Worm (Caenorhabditis elegans) whole organism, L1 larva: ENCODE data around the gene R01E6.7.

Experiments
- C16A3.4 ChIP-seq: fragments of 150-350 bp; optimal IDR thresholded peaks from 2 replicates; lab custom pipeline; 2014; ENCODE audit warnings: missing biosample characterization, missing genetic modification characterization
- C34B4.2 ChIP-seq: sonication (generic microtip); optimal IDR thresholded peaks from 2 replicates; lab custom pipeline; 2017; ENCODE audit warnings: mild to moderate bottlenecking, missing genetic modification characterization, missing compliant biosample characterization
- F16B12.6 ChIP-seq: fragments of 150-350 bp; optimal IDR thresholded peaks from 2 replicates; lab custom pipeline; 2014; ENCODE audit warnings: missing biosample characterization, missing genetic modification characterization
- Y116A8C.19 ChIP-seq: sonication (generic microtip); optimal IDR thresholded peaks from 2 replicates; lab custom pipeline; 2016; ENCODE audit warnings: missing compliant biosample characterization, missing genetic modification characterization, borderline replicate concordance
- aha-1 ChIP-seq: fragments of 150-350 bp; optimal IDR thresholded peaks from 2 replicates; lab custom pipeline; 2014; ENCODE audit warnings: missing biosample characterization, missing genetic modification characterization
- alr-1 ChIP-seq: fragments of 200-800 bp; sonication (Bioruptor generic); optimal IDR thresholded peaks from 2 replicates; lab custom pipeline; 2018; ENCODE audit warnings: borderline replicate concordance, mild to moderate bottlenecking, missing genetic modification characterization, missing compliant biosample characterization
- blmp-1 ChIP-seq: fragments of 150-350 bp; optimal IDR thresholded peaks from 2 replicates; lab custom pipeline; 2014; ENCODE audit warnings: missing biosample characterization, missing genetic modification characterization
- ceh-63 ChIP-seq: fragments of 200-800 bp; sonication (Bioruptor generic); optimal IDR thresholded peaks from 2 replicates; lab custom pipeline; 2018; ENCODE audit warnings: mild to moderate bottlenecking, missing genetic modification characterization, missing compliant biosample characterization
- ceh-82 ChIP-seq, 3 experiments: fragments of 150-350 bp in 1 of 3; sonication (generic microtip) in 2 of 3; optimal IDR thresholded peaks; 2 replicates each; lab custom pipeline; 2014 to 2017; ENCODE audit warnings: missing biosample characterization in 3 of 3, missing genetic modification characterization in 3 of 3
- ceh-88 ChIP-seq: fragments of 200-800 bp; sonication (Bioruptor generic); IDR thresholded peaks from 2 replicates; pipeline ENCODE4 v1.3.6; 2022; ENCODE audit warnings: missing genetic modification characterization, missing compliant biosample characterization
- ces-1 ChIP-seq: fragments of 150-350 bp; optimal IDR thresholded peaks from 2 replicates; lab custom pipeline; 2014; ENCODE audit warnings: missing biosample characterization, missing genetic modification reagents, missing genetic modification characterization
- dpl-1 ChIP-seq, 3 experiments: fragments of 150-350 bp in 2 of 3; sonication (generic microtip) in 1 of 3; optimal IDR thresholded peaks; 2 replicates each; lab custom pipeline; 2014 to 2017; ENCODE audit warnings: missing biosample characterization in 3 of 3, missing genetic modification characterization in 3 of 3, missing genetic modification reagents in 3 of 3
- dsc-1 ChIP-seq: sonication (generic microtip); optimal IDR thresholded peaks from 2 replicates; lab custom pipeline; 2016; ENCODE audit warnings: mild to moderate bottlenecking, missing genetic modification characterization, missing compliant biosample characterization
- efl-1 ChIP-seq, 4 experiments: fragments of 150-350 bp; optimal IDR thresholded peaks in 3 of 4; peaks in 1 of 4; 1 replicate in 1 of 4; 2 replicates in 3 of 4; lab custom pipeline; 2014; ENCODE audit warnings: missing biosample characterization in 2 of 4, missing genetic modification characterization in 2 of 4, missing genetic modification reagents in 2 of 4
- efl-3 ChIP-seq: fragments of 200-800 bp; sonication (Bioruptor generic); optimal IDR thresholded peaks from 2 replicates; lab custom pipeline; 2018; ENCODE audit warnings: mild to moderate bottlenecking, missing genetic modification characterization, missing compliant biosample characterization
- egl-27 ChIP-seq, 2 experiments: fragments of 150-350 bp in 1 of 2; sonication (generic microtip); optimal IDR thresholded peaks; 3 replicates each; lab custom pipeline; 2017 to 2018; ENCODE audit warnings: missing biosample characterization in 2 of 2, missing genetic modification characterization in 2 of 2, missing genetic modification reagents in 2 of 2
- elt-2 ChIP-seq: sonication (generic microtip); optimal IDR thresholded peaks from 2 replicates; lab custom pipeline; 2016; ENCODE audit warnings: missing genetic modification characterization, mild to moderate bottlenecking, inconsistent platforms, missing compliant biosample characterization, missing genetic modification reagents
- elt-3 ChIP-seq, 6 experiments: fragments of 150-350 bp in 1 of 6; sonication (generic microtip); optimal IDR thresholded peaks; 2 replicates each; lab custom pipeline; 2017 to 2018; ENCODE audit warnings: missing biosample characterization in 6 of 6, missing genetic modification characterization in 6 of 6, inconsistent platforms in 1 of 6
- ets-5 ChIP-seq: fragments of 200-800 bp; sonication (Bioruptor generic); IDR thresholded peaks from 2 replicates; pipeline ENCODE4 v1.3.6; 2022; ENCODE audit warnings: missing genetic modification characterization, missing compliant biosample characterization
- fos-1 ChIP-seq: fragments of 150-350 bp; optimal IDR thresholded peaks from 2 replicates; lab custom pipeline; 2014; ENCODE audit warnings: missing biosample characterization, missing genetic modification characterization
- hlh-17 ChIP-seq: fragments of 200-800 bp; sonication (Bioruptor generic); optimal IDR thresholded peaks from 2 replicates; lab custom pipeline; 2018; ENCODE audit warnings: missing genetic modification characterization, mild to moderate bottlenecking, missing compliant biosample characterization, moderate library complexity, borderline replicate concordance
- hpl-2 ChIP-seq: fragments of 150-350 bp; optimal IDR thresholded peaks from 2 replicates; lab custom pipeline; 2014; ENCODE audit warnings: missing biosample characterization, missing genetic modification reagents, missing genetic modification characterization
- irx-1 ChIP-seq: sonication (generic microtip); optimal IDR thresholded peaks from 2 replicates; lab custom pipeline; 2016; ENCODE audit warnings: missing genetic modification characterization, missing compliant biosample characterization
- isw-1 ChIP-seq: fragments of 200-800 bp; sonication (Bioruptor generic); IDR thresholded peaks from 2 replicates; pipeline ENCODE4 v1.3.6; 2022; ENCODE audit warnings: missing genetic modification characterization, missing compliant biosample characterization
- jun-1 ChIP-seq: fragments of 150-350 bp; optimal IDR thresholded peaks from 2 replicates; lab custom pipeline; 2014; ENCODE audit warnings: missing biosample characterization, missing genetic modification reagents, missing genetic modification characterization
- lin-13 ChIP-seq: fragments of 150-350 bp; optimal IDR thresholded peaks from 2 replicates; lab custom pipeline; 2014; ENCODE audit warnings: missing biosample characterization, missing genetic modification reagents, missing genetic modification characterization
- lin-14 ChIP-seq: fragments of 200-800 bp; sonication (Bioruptor generic); optimal IDR thresholded peaks from 2 replicates; lab custom pipeline; 2018; ENCODE audit warnings: mild to moderate bottlenecking, missing genetic modification characterization, moderate library complexity, missing compliant biosample characterization
- mdl-1 ChIP-seq, 2 experiments: fragments of 150-350 bp; optimal IDR thresholded peaks; 2 replicates each; lab custom pipeline; 2014 to 2017; ENCODE audit warnings: missing biosample characterization in 2 of 2, missing genetic modification characterization in 2 of 2, inconsistent platforms in 1 of 2
- mef-2 ChIP-seq: fragments of 150-350 bp; optimal IDR thresholded peaks from 2 replicates; lab custom pipeline; 2014; ENCODE audit warnings: missing biosample characterization, missing genetic modification characterization
- nhr-11 ChIP-seq: fragments of 150-350 bp; optimal IDR thresholded peaks from 2 replicates; lab custom pipeline; 2014; ENCODE audit warnings: missing biosample characterization, missing genetic modification characterization
- nhr-12 ChIP-seq: sonication (generic microtip); optimal IDR thresholded peaks from 2 replicates; lab custom pipeline; 2017; ENCODE audit warnings: missing biosample characterization, missing genetic modification characterization
- nhr-19 ChIP-seq: fragments of 200-800 bp; sonication (Bioruptor generic); conservative IDR thresholded peaks from 2 replicates; pipeline ENCODE4 v1.3.6; 2022; ENCODE audit warnings: missing genetic modification characterization, missing compliant biosample characterization
- nhr-20 ChIP-seq: sonication (generic microtip); optimal IDR thresholded peaks from 2 replicates; lab custom pipeline; 2016; ENCODE audit warnings: mild to moderate bottlenecking, missing genetic modification characterization, missing compliant biosample characterization
- nhr-237 ChIP-seq: fragments of 150-350 bp; optimal IDR thresholded peaks from 2 replicates; lab custom pipeline; 2014; ENCODE audit warnings: missing biosample characterization, missing genetic modification characterization
- nhr-28 ChIP-seq: fragments of 150-350 bp; optimal IDR thresholded peaks from 2 replicates; lab custom pipeline; 2014; ENCODE audit warnings: missing biosample characterization, missing genetic modification characterization
- nhr-76 ChIP-seq: sonication (generic microtip); optimal IDR thresholded peaks from 2 replicates; lab custom pipeline; 2017; ENCODE audit warnings: missing biosample characterization, missing genetic modification characterization
- nhr-77 ChIP-seq: fragments of 150-350 bp; optimal IDR thresholded peaks from 2 replicates; lab custom pipeline; 2014; ENCODE audit warnings: missing biosample characterization, missing genetic modification characterization
- nhr-85 ChIP-seq: sonication (generic microtip); peaks from one replicate; lab custom pipeline; 2016; ENCODE audit warnings: missing genetic modification characterization, inconsistent platforms, missing compliant biosample characterization
- pag-3 ChIP-seq: sonication (generic microtip); optimal IDR thresholded peaks from 2 replicates; lab custom pipeline; 2017; ENCODE audit warnings: missing genetic modification characterization, mild to moderate bottlenecking, missing compliant biosample characterization, antibody characterized with exemption, borderline replicate concordance; ENCODE audit not compliant: insufficient read depth
- pqm-1 ChIP-seq: sonication (generic microtip); optimal IDR thresholded peaks from 3 replicates; lab custom pipeline; 2017; ENCODE audit warnings: missing biosample characterization, missing genetic modification characterization
- rnt-1 ChIP-seq: sonication (generic microtip); optimal IDR thresholded peaks from 2 replicates; lab custom pipeline; 2016; ENCODE audit warnings: mild to moderate bottlenecking, missing genetic modification characterization, moderate library complexity, missing compliant biosample characterization
- snu-23 ChIP-seq: sonication (generic microtip); optimal IDR thresholded peaks from 2 replicates; lab custom pipeline; 2016; ENCODE audit warnings: missing genetic modification characterization, missing compliant biosample characterization
- sptf-1 ChIP-seq: fragments of 150-350 bp; optimal IDR thresholded peaks from 2 replicates; lab custom pipeline; 2014; ENCODE audit warnings: missing biosample characterization, missing genetic modification characterization
- tlp-1 ChIP-seq: fragments of 150-350 bp; optimal IDR thresholded peaks from 2 replicates; lab custom pipeline; 2014; ENCODE audit warnings: missing biosample characterization, missing genetic modification characterization
- unc-62 ChIP-seq: fragments of 150-350 bp; optimal IDR thresholded peaks from 2 replicates; lab custom pipeline; 2014; ENCODE audit warnings: missing biosample characterization, missing genetic modification reagents, missing genetic modification characterization
- unc-98 ChIP-seq: fragments of 200-800 bp; sonication (Bioruptor generic); IDR thresholded peaks from 2 replicates; pipeline ENCODE4 v1.3.6; 2022; ENCODE audit warnings: missing genetic modification characterization, missing compliant biosample characterization
- vab-15 ChIP-seq: sonication (generic microtip); optimal IDR thresholded peaks from 2 replicates; lab custom pipeline; 2017; ENCODE audit warnings: missing genotype, mild to moderate bottlenecking, missing genetic modification characterization, missing compliant biosample characterization
- zag-1 ChIP-seq: fragments of 150-350 bp; optimal IDR thresholded peaks from 2 replicates; lab custom pipeline; 2014; ENCODE audit warnings: missing biosample characterization, missing genetic modification characterization
- ztf-11 ChIP-seq, 2 experiments: sonication (generic microtip); optimal IDR thresholded peaks; 2 replicates each; lab custom pipeline; 2016 to 2017; ENCODE audit warnings: missing genetic modification characterization in 2 of 2, missing biosample characterization in 1 of 2, missing compliant biosample characterization in 1 of 2

Gene R01E6.7

ce11 chrX:13541335-13541734, 28.4 kb downstream of the R01E6.7 start (continued):
- TF ChIP-seq alr-1 (tag; lab: Kevin White, UChicago) (no peak), hpl-2 (GFP tag; lab: Kevin White, UChicago) (no peak), sptf-1 (tag; lab: Kevin White, UChicago) (no peak), dpl-1 (GFP tag; optimal IDR thresholded peaks at IDR 0.05; lab: Kevin White, UChicago) (no peak), C16A3.4 (peak; percentile 18), nhr-28 (tag; lab: Kevin White, UChicago) (no peak), nhr-76 (tag; lab: Kevin White, UChicago) (no peak), aha-1 (tag; lab: Kevin White, UChicago) (no peak), efl-3 (no peak), pag-3 (tag; lab: Kevin White, UChicago) (no peak), nhr-19 (GFP tag; lab: Robert Waterston, UW) (peak; percentile 30), dsc-1 (tag; lab: Kevin White, UChicago) (no peak), lin-14 (GFP tag; lab: Kevin White, UChicago) (peak; percentile 55), jun-1 (tag; lab: Kevin White, UChicago) (no peak), irx-1 (tag; lab: Kevin White, UChicago) (no peak), nhr-20 (tag; lab: Kevin White, UChicago) (peak; percentile 70), ceh-63 (no peak), pqm-1 (tag; lab: Kevin White, UChicago) (no peak), mdl-1 (tag; optimal IDR thresholded peaks at IDR 0.05; lab: Kevin White, UChicago) (no peak), hlh-17 (GFP tag; lab: Kevin White, UChicago) (no peak), mef-2 (tag; lab: Kevin White, UChicago) (no peak), fos-1 (no peak), C34B4.2 (tag; lab: Kevin White, UChicago) (no peak), blmp-1 (tag; lab: Kevin White, UChicago) (peak; percentile 78), unc-62 (GFP tag; lab: Kevin White, UChicago) (no peak), unc-98 (no peak), nhr-77 (tag; lab: Kevin White, UChicago) (no peak), ztf-11 (tag; optimal IDR thresholded peaks at IDR 0.05; lab: Kevin White, UChicago) (no peak), nhr-12 (no peak), vab-15 (tag; lab: Kevin White, UChicago) (no peak), nhr-237 (tag; lab: Kevin White, UChicago) (no peak)

ce11 chrX:13539701-13540100, 30.1 kb downstream of the R01E6.7 start:
- TF ChIP-seq lin-13 (GFP tag; lab: Kevin White, UChicago) (no peak), nhr-28 (tag; lab: Kevin White, UChicago) (no peak), elt-3 (tag; optimal IDR thresholded peaks at IDR 0.05; lab: Kevin White, UChicago) (peak in 5 of 6 experiments; percentile 23 to 93 (median 90)), isw-1 (GFP tag; lab: Robert Waterston, UW) (no peak), snu-23 (GFP tag; lab: Kevin White, UChicago) (peak; percentile 84), aha-1 (tag; lab: Kevin White, UChicago) (no peak), alr-1 (tag; lab: Kevin White, UChicago) (no peak), dsc-1 (tag; lab: Kevin White, UChicago) (no peak), rnt-1 (tag; lab: Kevin White, UChicago) (peak; percentile 4), nhr-76 (tag; lab: Kevin White, UChicago) (no peak), fos-1 (no peak), F16B12.6 (no peak), ets-5 (GFP tag; lab: Robert Waterston, UW) (no peak), efl-1 (optimal IDR thresholded peaks at IDR 0.05; lab: Kevin White, UChicago) (peak in 1 of 2 experiments; percentile 5), efl-1 (GFP tag; optimal IDR thresholded peaks at IDR 0.05 in 1 of 2; lab: Kevin White, UChicago) (peak in 1 of 2 experiments; percentile 85), ztf-11 (tag; optimal IDR thresholded peaks at IDR 0.05; lab: Kevin White, UChicago) (no peak), efl-3 (peak; percentile 24), zag-1 (tag; lab: Kevin White, UChicago) (no peak), nhr-11 (tag; lab: Kevin White, UChicago) (no peak), irx-1 (tag; lab: Kevin White, UChicago) (peak; percentile 73), nhr-237 (tag; lab: Kevin White, UChicago) (no peak), Y116A8C.19 (tag; lab: Kevin White, UChicago) (no peak), ceh-88 (GFP tag; lab: Robert Waterston, UW) (0 out of 2 replicates have a peak, but pooled peaks have one; percentile 28), tlp-1 (tag; lab: Kevin White, UChicago) (no peak), nhr-85 (tag; lab: Kevin White, UChicago) (peak; percentile 100), C16A3.4 (peak; percentile 58), ceh-82 (tag; optimal IDR thresholded peaks at IDR 0.05; lab: Kevin White, UChicago) (no peak), ces-1 (no peak), egl-27 (tag; optimal IDR thresholded peaks at IDR 0.05; lab: Kevin White, UChicago) (no peak), hpl-2 (GFP tag; lab: Kevin White, UChicago) (no peak), elt-2 (tag; lab: Kevin White, UChicago) (no peak)
